Fruit fly (Drosophila melanogaster) whole organism, embryonic: Measurements from ENCODE around the gene Dok.

Experiments
- CG10321 ChIP-seq: fragments of 200-800 bp; sonication (Bioruptor generic); IDR thresholded peaks from 2 replicates; pipeline ENCODE4 v1.3.6; 2022; ENCODE audit warnings: missing biosample characterization, missing genetic modification characterization
- CG11085 ChIP-seq: fragments of 200-800 bp; sonication (Bioruptor generic); IDR thresholded peaks from 2 replicates; pipeline ENCODE4 v1.3.6; 2022; ENCODE audit warnings: missing biosample characterization, missing genetic modification characterization
- CG12769 ChIP-seq: fragments of 200-800 bp; sonication (Bioruptor generic); optimal IDR thresholded peaks from 2 replicates; lab custom pipeline; 2019; ENCODE audit warnings: missing biosample characterization, mild to moderate bottlenecking, missing genetic modification characterization, moderate library complexity
- CG17912 ChIP-seq: fragments of 200-800 bp; sonication (Bioruptor generic); optimal IDR thresholded peaks from 2 replicates; lab custom pipeline; 2018; ENCODE audit warnings: missing biosample characterization, mild to moderate bottlenecking, missing genetic modification characterization
- D19B ChIP-seq: fragments of 200-800 bp; sonication (Bioruptor generic); optimal IDR thresholded peaks from 2 replicates; lab custom pipeline; 2017; ENCODE audit warnings: missing biosample characterization, mild to moderate bottlenecking, missing genetic modification characterization
- jigr1 ChIP-seq: fragments of 200-800 bp; sonication (Bioruptor generic); IDR thresholded peaks from 3 replicates; pipeline ENCODE4 v1.3.6; 2022; ENCODE audit warnings: missing biosample characterization, missing genetic modification characterization
- trem ChIP-seq: fragments of 200-800 bp; optimal IDR thresholded peaks from 3 replicates; lab custom pipeline; 2019; ENCODE audit warnings: missing biosample characterization, mild to moderate bottlenecking, missing genetic modification characterization, moderate library complexity

dm6 chrX:7336121-7336961 lies 12.3 kb downstream of the Dok start:
- TF ChIP-seq D19B, result peak; percentile 59
- TF ChIP-seq trem (tag; lab: Kevin White, UChicago), result peak; percentile 94
- peak; percentile 78; the same call in 2 of the 3 replicates for TF ChIP-seq jigr1 (GFP tag; lab: Robert Waterston, UW)
- TF ChIP-seq CG17912 (GFP tag; lab: Kevin White, UChicago), result peak; percentile 52
- TF ChIP-seq CG10321 (GFP tag; lab: Robert Waterston, UW), result peak; percentile 58; the same call in 1 of the 2 replicates
- peak; percentile 68 for TF ChIP-seq CG11085 (GFP tag; lab: Robert Waterston, UW)
- peak; percentile 92 for TF ChIP-seq CG12769
